Fruit fly (Drosophila melanogaster) whole organism, adult: Measurements from ENCODE around the gene Cdep.

ENCODE experiments used
- CG12768 ChIP-seq: fragments of 200-800 bp; sonication (Bioruptor generic); optimal IDR thresholded peaks from 2 replicates; lab custom pipeline; 2017; ENCODE audit warnings: missing biosample characterization, missing genetic modification characterization, mild to moderate bottlenecking, moderate library complexity, missing genetic modification reagents
- CG5204 ChIP-seq: fragments of 200-800 bp; sonication (Bioruptor generic); optimal IDR thresholded peaks from 2 replicates; lab custom pipeline; 2016; ENCODE audit warnings: missing biosample characterization, missing genetic modification characterization
- CG7101 ChIP-seq: fragments of 200-800 bp; sonication (Bioruptor generic); optimal IDR thresholded peaks from 2 replicates; lab custom pipeline; 2018; ENCODE audit warnings: missing biosample characterization, mild to moderate bottlenecking, missing genetic modification characterization, moderate library complexity
- Hr96 ChIP-seq: fragments of 200-800 bp; sonication (Bioruptor generic); optimal IDR thresholded peaks from 2 replicates; lab custom pipeline; 2016; ENCODE audit warnings: missing biosample characterization, missing genetic modification characterization
- Mnt ChIP-seq: fragments of 200-800 bp; sonication (Bioruptor generic); optimal IDR thresholded peaks from 2 replicates; lab custom pipeline; 2016; ENCODE audit warnings: missing biosample characterization, mild to moderate bottlenecking, missing genetic modification characterization
- bab1 ChIP-seq: fragments of 200-800 bp; sonication (Bioruptor generic); optimal IDR thresholded peaks from 3 replicates; lab custom pipeline; 2019; ENCODE audit warnings: missing biosample characterization, mild to moderate bottlenecking, missing genetic modification characterization, moderate library complexity
- cic ChIP-seq: fragments of 200-800 bp; sonication (Bioruptor generic); optimal IDR thresholded peaks from 2 replicates; lab custom pipeline; 2017; ENCODE audit warnings: missing biosample characterization, mild to moderate bottlenecking, missing genetic modification characterization, moderate library complexity
- cnc ChIP-seq, 2 experiments: fragments of >200 bp; optimal IDR thresholded peaks; 2 replicates each; lab custom pipeline; 2017
- kay ChIP-seq: fragments of 200-800 bp; sonication (Bioruptor generic); peaks from one replicate; lab custom pipeline; 2016; ENCODE audit warnings: missing biosample characterization, missing genetic modification characterization, borderline replicate concordance
- pad ChIP-seq: fragments of 200-800 bp; sonication (Bioruptor generic); optimal IDR thresholded peaks from 3 replicates; lab custom pipeline; 2017; ENCODE audit warnings: missing biosample characterization, missing genetic modification characterization, mild to moderate bottlenecking, moderate library complexity, missing genetic modification reagents
- tj ChIP-seq: fragments of 200-800 bp; sonication (Bioruptor generic); optimal IDR thresholded peaks from 3 replicates; lab custom pipeline; 2017; ENCODE audit warnings: missing biosample characterization, mild to moderate bottlenecking, missing genetic modification characterization, moderate library complexity
- toe ChIP-seq: fragments of 200-800 bp; sonication (Bioruptor generic); optimal IDR thresholded peaks from 2 replicates; lab custom pipeline; 2016; ENCODE audit warnings: missing biosample characterization, missing genetic modification characterization

dm6 chr3R:4992227-4992737 is 81.9 kb downstream of the Cdep start:
- TF ChIP-seq Mnt = no peak
- no peak for TF ChIP-seq cic (GFP tag; lab: Kevin White, UChicago)
- no peak for TF ChIP-seq pad (GFP tag; lab: Kevin White, UChicago)
- TF ChIP-seq bab1 (GFP tag; lab: Kevin White, UChicago) = no peak
- TF ChIP-seq CG12768 (GFP tag; lab: Kevin White, UChicago) = no peak
- TF ChIP-seq tj (GFP tag; lab: Kevin White, UChicago) = no peak
- no peak for TF ChIP-seq cnc (optimal IDR thresholded peaks at IDR 0.05; lab: Kevin White, UChicago)
- TF ChIP-seq CG5204 (GFP tag; lab: Kevin White, UChicago) = no peak
- TF ChIP-seq Hr96 (GFP tag; lab: Kevin White, UChicago) = no peak
- TF ChIP-seq kay = no peak
- no peak for TF ChIP-seq toe
- no peak for TF ChIP-seq CG7101 (tag; lab: Kevin White, UChicago)
